Worm (Caenorhabditis elegans): ENCODE results near the gene EGAP1.1.

Gene EGAP1.1

DNA sequence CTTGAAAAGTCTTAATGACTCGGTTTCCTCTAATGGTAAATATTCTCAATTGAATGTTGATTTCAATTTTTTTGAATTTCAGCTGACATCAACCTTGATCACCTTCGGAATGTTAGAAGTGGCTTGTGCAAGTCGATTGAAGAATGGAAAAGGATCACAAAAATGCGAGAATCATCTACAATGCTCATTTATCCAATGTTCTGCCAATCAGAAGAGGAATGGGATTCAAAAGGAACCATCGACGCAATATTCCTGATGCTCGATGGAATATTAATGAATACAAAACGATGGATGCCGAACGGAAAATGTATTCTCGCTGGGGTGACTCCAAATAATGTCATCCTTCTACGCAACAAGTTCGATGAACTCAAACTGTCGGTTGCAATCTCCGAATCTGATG is 24.5 kb upstream of the EGAP1.1 start:
- TF ChIP-seq ttx-3 (tag; optimal IDR thresholded peaks at IDR 0.05) = no peak
- no peak for TF ChIP-seq ceh-22 (tag; optimal IDR thresholded peaks at IDR 0.05)
- TF ChIP-seq unc-55 (GFP tag; optimal IDR thresholded peaks at IDR 0.05) = no peak
- no peak for TF ChIP-seq elt-4 (tag; optimal IDR thresholded peaks at IDR 0.05)
- no peak for TF ChIP-seq syd-9 (tag; optimal IDR thresholded peaks at IDR 0.05)
- no peak for TF ChIP-seq elt-2 (tag; optimal IDR thresholded peaks at IDR 0.05)
- TF ChIP-seq hlh-13 (GFP tag; optimal IDR thresholded peaks at IDR 0.05) = no peak
- TF ChIP-seq C08G9.2 (tag; optimal IDR thresholded peaks at IDR 0.05) = no peak
- no peak for TF ChIP-seq K02D7.2 (tag; optimal IDR thresholded peaks at IDR 0.05)
- TF ChIP-seq gmeb-2 (tag; optimal IDR thresholded peaks at IDR 0.05) = no peak
- no peak for TF ChIP-seq npax-4 (tag; optimal IDR thresholded peaks at IDR 0.05)
- TF ChIP-seq ceh-31 (tag; optimal IDR thresholded peaks at IDR 0.05) = no peak
- TF ChIP-seq ref-2 (tag; optimal IDR thresholded peaks at IDR 0.05) = no peak
- no peak for TF ChIP-seq ceh-14 (tag; optimal IDR thresholded peaks at IDR 0.05)
- TF ChIP-seq nhr-11 (tag; optimal IDR thresholded peaks at IDR 0.05) = no peak
- TF ChIP-seq pat-9 (tag; optimal IDR thresholded peaks at IDR 0.05) = no peak
- TF ChIP-seq nhr-232 (tag; optimal IDR thresholded peaks at IDR 0.05) = no peak
- no peak for TF ChIP-seq hlh-6 (tag; optimal IDR thresholded peaks at IDR 0.05)
- no peak for TF ChIP-seq ceh-19 (GFP tag; optimal IDR thresholded peaks at IDR 0.05)
- TF ChIP-seq ceh-18 (tag; optimal IDR thresholded peaks at IDR 0.05) = no peak

DNA sequence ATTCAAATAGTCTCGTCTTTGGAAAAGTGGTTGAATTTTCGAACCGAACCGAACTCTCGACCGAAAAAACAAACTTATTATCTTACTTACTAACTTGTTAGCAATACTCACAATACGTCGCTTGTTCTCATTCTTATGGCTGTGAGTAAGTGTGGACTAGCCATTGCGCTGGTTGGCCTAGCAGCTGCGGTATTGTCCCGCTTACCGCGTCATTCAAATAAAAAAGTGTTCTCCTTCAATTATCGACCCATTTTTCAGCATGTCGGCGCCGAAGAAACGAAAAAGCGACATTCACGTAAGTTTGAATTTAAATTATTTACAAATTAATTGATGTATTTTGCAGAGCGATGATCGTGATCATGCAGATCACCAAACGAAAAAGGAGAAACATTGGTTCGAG is 22.0 kb upstream of the EGAP1.1 start:
- TF ChIP-seq sox-2 (GFP tag; IDR thresholded peaks at IDR 0.05) (no peak), tbx-2 (tag; optimal IDR thresholded peaks at IDR 0.05) (no peak), syd-9 (tag; optimal IDR thresholded peaks at IDR 0.05) (no peak), pat-9 (tag; optimal IDR thresholded peaks at IDR 0.05) (no peak), unc-86 (tag; optimal IDR thresholded peaks at IDR 0.05) (no peak), ceh-18 (tag; optimal IDR thresholded peaks at IDR 0.05) (no peak), sdc-2 (tag; optimal IDR thresholded peaks at IDR 0.05) (no peak), ceh-30 (tag; optimal IDR thresholded peaks at IDR 0.05) (no peak), F13H6.1 (tag; optimal IDR thresholded peaks at IDR 0.05) (no peak), nhr-232 (tag; optimal IDR thresholded peaks at IDR 0.05) (no peak), ahr-1 (tag; optimal IDR thresholded peaks at IDR 0.05) (no peak), ets-4 (tag; optimal IDR thresholded peaks at IDR 0.05) (peak; percentile 79), hlh-30 (tag; optimal IDR thresholded peaks at IDR 0.05; ENCODE audit: insufficient read depth) (no peak), hlh-13 (GFP tag; optimal IDR thresholded peaks at IDR 0.05) (no peak), ceh-31 (tag; optimal IDR thresholded peaks at IDR 0.05) (peak; percentile 14)

DNA sequence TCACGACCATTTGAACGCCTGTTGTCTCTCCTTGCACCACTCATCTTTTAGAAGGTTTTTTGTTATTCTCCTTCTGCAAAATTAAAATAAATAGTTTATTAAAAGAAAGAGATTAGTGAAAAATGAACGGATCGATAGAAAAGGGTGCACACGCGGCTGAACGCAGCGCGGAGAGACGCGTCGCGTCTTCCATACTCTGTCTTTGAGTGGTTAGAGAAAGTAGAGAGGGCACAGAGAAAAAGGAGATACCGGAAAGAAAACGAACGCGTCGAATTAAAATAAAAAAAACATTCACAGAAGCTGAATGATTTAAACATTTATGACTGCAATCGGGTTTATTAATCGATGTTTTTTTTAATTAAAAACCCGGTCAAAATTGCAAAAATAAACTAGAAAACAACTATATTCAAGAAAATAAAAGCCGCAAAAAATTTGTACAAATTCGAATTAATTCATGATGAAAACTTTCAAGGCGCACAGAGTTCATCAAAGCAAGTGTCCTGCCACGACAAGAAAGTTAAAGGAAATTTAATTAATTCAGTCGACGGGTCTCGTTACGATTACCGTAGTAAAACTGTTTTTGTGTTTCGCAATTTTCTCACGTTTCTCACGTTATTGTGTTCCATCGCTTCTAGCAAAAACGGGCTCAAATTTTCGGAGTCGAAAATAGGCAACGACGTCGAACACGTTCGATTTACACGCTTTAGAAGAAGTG is 21.3 kb upstream of the EGAP1.1 start, which contains the start of the genes nono-1 and nop-1:
Gene nono-1 (minus strand): TSS at position 75 of the 715 bp plus-strand sequence.
Gene nop-1 (plus strand): TSS at position 551 of the 715 bp plus-strand sequence.
- TF ChIP-seq ceh-9 (tag; optimal IDR thresholded peaks at IDR 0.05) (no peak), ahr-1 (tag; optimal IDR thresholded peaks at IDR 0.05) (no peak), fkh-10 (GFP tag; optimal IDR thresholded peaks at IDR 0.05) (no peak), pqm-1 (tag; optimal IDR thresholded peaks at IDR 0.05) (no peak), K09A11.1 (tag; optimal IDR thresholded peaks at IDR 0.05; ENCODE audit: insufficient read depth) (no peak), rnt-1 (tag; optimal IDR thresholded peaks at IDR 0.05) (no peak), ets-4 (tag; optimal IDR thresholded peaks at IDR 0.05) (peak; percentile 59), hlh-15 (tag; optimal IDR thresholded peaks at IDR 0.05) (no peak), ttx-3 (tag; optimal IDR thresholded peaks at IDR 0.05) (no peak), unc-55 (GFP tag; optimal IDR thresholded peaks at IDR 0.05) (no peak), nfya-1 (tag; optimal IDR thresholded peaks at IDR 0.05) (peak; percentile 65), ceh-34 (tag; optimal IDR thresholded peaks at IDR 0.05) (peak; percentile 12), ceh-48 (tag; optimal IDR thresholded peaks at IDR 0.05) (peak; percentile 49), pag-3 (tag; optimal IDR thresholded peaks at IDR 0.05; ENCODE audit: borderline replicate concordance) (no peak), ceh-31 (tag; optimal IDR thresholded peaks at IDR 0.05) (peak; percentile 40), K02D7.2 (tag; optimal IDR thresholded peaks at IDR 0.05) (no peak), pros-1 (tag; optimal IDR thresholded peaks at IDR 0.05) (no peak)

Measured in whole organism, late embryonic.